Worm (Caenorhabditis elegans) whole organism, young adult: ENCODE results near the gene sbsp-1.
A peak's percentile ranks its signal among the peaks of the same experiment; 100 is the strongest.
"Not testable (repeated sequence)": the region's sequence is repeated elsewhere in the genome, so short reads cannot be mapped to it uniquely, and the experiment has no call there.

ENCODE experiments used
- B0336.3 ChIP-seq: fragments of 200-800 bp; sonication (Bioruptor generic); IDR thresholded peaks from 2 replicates; pipeline ENCODE4 v1.3.6; 2022; ENCODE audit warnings: missing genetic modification characterization, missing compliant biosample characterization
- F33H1.4 ChIP-seq: fragments of 200-800 bp; sonication (Bioruptor generic); IDR thresholded peaks from 2 replicates; pipeline ENCODE4 v1.3.6; 2022; ENCODE audit warnings: missing genetic modification reagents, missing genetic modification characterization, missing compliant biosample characterization
- F52B5.7 ChIP-seq: sonication (generic microtip); optimal IDR thresholded peaks from 2 replicates; lab custom pipeline; 2016; ENCODE audit warnings: mild to moderate bottlenecking, missing genetic modification characterization, missing compliant biosample characterization
- F57C9.4 ChIP-seq: sonication (generic microtip); optimal IDR thresholded peaks from 2 replicates; lab custom pipeline; 2017; ENCODE audit warnings: mild to moderate bottlenecking, missing genetic modification characterization, missing compliant biosample characterization
- T26A5.8 ChIP-seq: sonication (generic microtip); optimal IDR thresholded peaks from 2 replicates; lab custom pipeline; 2016; ENCODE audit warnings: missing genetic modification characterization, missing compliant biosample characterization
- Y95B8A.8 ChIP-seq: fragments of 200-800 bp; sonication (Bioruptor generic); IDR thresholded peaks from 2 replicates; pipeline ENCODE4 v1.3.6; 2022; ENCODE audit warnings: missing genetic modification reagents, missing genetic modification characterization, missing compliant biosample characterization
- atf-7 ChIP-seq: sonication (generic microtip); optimal IDR thresholded peaks from 2 replicates; lab custom pipeline; 2017; ENCODE audit warnings: mild to moderate bottlenecking, missing genetic modification characterization, missing compliant biosample characterization
- attf-6 ChIP-seq: fragments of 200-800 bp; sonication (Bioruptor generic); IDR thresholded peaks from 2 replicates; pipeline ENCODE4 v1.3.6; 2022; ENCODE audit warnings: missing genetic modification reagents, missing genetic modification characterization, missing compliant biosample characterization
- ccch-3 ChIP-seq: fragments of 200-800 bp; sonication (Bioruptor generic); optimal IDR thresholded peaks from 2 replicates; lab custom pipeline; 2018; ENCODE audit warnings: mild to moderate bottlenecking, missing genetic modification characterization, missing compliant biosample characterization
- cebp-1 ChIP-seq, 2 experiments: fragments of 200-800 bp in 1 of 2; sonication (Bioruptor generic) in 1 of 2; sonication (generic microtip) in 1 of 2; IDR thresholded peaks in 1 of 2; optimal IDR thresholded peaks in 1 of 2; 2 replicates each; pipeline versions ENCODE4 v1.3.6 to Lab custom; 2017 to 2022; ENCODE audit warnings: missing compliant biosample characterization in 2 of 2, missing genetic modification characterization in 2 of 2, mild to moderate bottlenecking in 1 of 2, missing genetic modification reagents in 1 of 2, moderate library complexity in 1 of 2
- ceh-58 ChIP-seq: fragments of 200-800 bp; sonication (Bioruptor generic); IDR thresholded peaks from 2 replicates; pipeline ENCODE4 v1.3.6; 2022; ENCODE audit warnings: missing genetic modification characterization, missing compliant biosample characterization
- dpl-1 ChIP-seq: fragments of 150-350 bp; optimal IDR thresholded peaks from 2 replicates; lab custom pipeline; 2014; ENCODE audit warnings: missing biosample characterization, missing genetic modification reagents, missing genetic modification characterization
- efl-1 ChIP-seq: fragments of 150-350 bp; optimal IDR thresholded peaks from 2 replicates; lab custom pipeline; 2014; ENCODE audit warnings: missing biosample characterization, missing genetic modification reagents, missing genetic modification characterization
- egl-18 ChIP-seq: fragments of 200-800 bp; sonication (Bioruptor generic); IDR thresholded peaks from 2 replicates; pipeline ENCODE4 v1.3.6; 2022; ENCODE audit warnings: missing genetic modification reagents, missing genetic modification characterization, missing compliant biosample characterization
- egl-44 ChIP-seq: fragments of 200-800 bp; sonication (Bioruptor generic); IDR thresholded peaks from 2 replicates; pipeline ENCODE4 v1.3.6; 2022; ENCODE audit warnings: missing genetic modification reagents, missing genetic modification characterization, missing compliant biosample characterization
- gei-17 ChIP-seq: fragments of 200-800 bp; sonication (Bioruptor generic); optimal IDR thresholded peaks from 2 replicates; lab custom pipeline; 2018; ENCODE audit warnings: mild to moderate bottlenecking, missing genetic modification characterization, missing compliant biosample characterization
- hmg-20 ChIP-seq: fragments of 200-800 bp; sonication (Bioruptor generic); IDR thresholded peaks from 2 replicates; pipeline ENCODE4 v1.3.6; 2022; ENCODE audit warnings: missing genetic modification reagents, missing genetic modification characterization, missing compliant biosample characterization
- hrde-1 ChIP-seq: sonication (generic microtip); optimal IDR thresholded peaks from 2 replicates; lab custom pipeline; 2016; ENCODE audit warnings: missing genetic modification characterization, mild to moderate bottlenecking, missing compliant biosample characterization, moderate library complexity, missing genotype, missing genetic modification reagents, borderline replicate concordance
- hsf-1 ChIP-seq: fragments of 200-800 bp; sonication (Bioruptor generic); IDR thresholded peaks from 2 replicates; pipeline ENCODE4 v1.3.6; 2022; ENCODE audit warnings: missing genetic modification reagents, missing genetic modification characterization, missing compliant biosample characterization
- lin-54 ChIP-seq: fragments of 200-800 bp; sonication (Bioruptor generic); optimal IDR thresholded peaks from 2 replicates; lab custom pipeline; 2018; ENCODE audit warnings: mild to moderate bottlenecking, missing genetic modification characterization, missing compliant biosample characterization
- lsl-1 ChIP-seq: fragments of 200-800 bp; sonication (Bioruptor generic); optimal IDR thresholded peaks from 2 replicates; lab custom pipeline; 2018; ENCODE audit warnings: mild to moderate bottlenecking, missing genetic modification characterization, moderate library complexity, missing compliant biosample characterization
- madf-3 ChIP-seq: fragments of 200-800 bp; sonication (Bioruptor generic); IDR thresholded peaks from 2 replicates; pipeline ENCODE4 v1.3.6; 2022; ENCODE audit warnings: missing genetic modification reagents, missing genetic modification characterization, missing compliant biosample characterization
- madf-6 ChIP-seq: fragments of 200-800 bp; sonication (Bioruptor generic); IDR thresholded peaks from 2 replicates; pipeline ENCODE4 v1.3.6; 2022; ENCODE audit warnings: missing genetic modification reagents, missing genetic modification characterization, missing compliant biosample characterization
- madf-8 ChIP-seq: fragments of 200-800 bp; sonication (Bioruptor generic); conservative IDR thresholded peaks from 2 replicates; pipeline ENCODE4 v1.3.6; 2022; ENCODE audit warnings: missing genetic modification reagents, missing genetic modification characterization, missing compliant biosample characterization
- nfyb-1 ChIP-seq: fragments of 200-800 bp; sonication (Bioruptor generic); IDR thresholded peaks from 2 replicates; pipeline ENCODE4 v1.3.6; 2022; ENCODE audit warnings: missing genetic modification reagents, missing genetic modification characterization, missing compliant biosample characterization
- nhr-179 ChIP-seq: sonication (generic microtip); optimal IDR thresholded peaks from 2 replicates; lab custom pipeline; 2016; ENCODE audit warnings: mild to moderate bottlenecking, missing genetic modification characterization, missing compliant biosample characterization
- pha-4 ChIP-seq: fragments of 150-350 bp; sonication (generic microtip); optimal IDR thresholded peaks from 2 replicates; lab custom pipeline; 2014; ENCODE audit warnings: missing biosample characterization, missing genetic modification reagents, missing genetic modification characterization
- repo-1 ChIP-seq: sonication (generic microtip); optimal IDR thresholded peaks from 2 replicates; lab custom pipeline; 2017; ENCODE audit warnings: mild to moderate bottlenecking, missing genetic modification characterization, missing compliant biosample characterization
- sea-2 ChIP-seq: fragments of 200-800 bp; sonication (Bioruptor generic); IDR thresholded peaks from 2 replicates; pipeline ENCODE4 v1.3.6; 2022; ENCODE audit warnings: missing genetic modification characterization, missing compliant biosample characterization
- snpc-1.1 ChIP-seq: sonication (generic microtip); optimal IDR thresholded peaks from 2 replicates; lab custom pipeline; 2017; ENCODE audit warnings: missing genetic modification characterization, mild to moderate bottlenecking, missing compliant biosample characterization, antibody characterized with exemption, moderate library complexity, missing genotype, missing genetic modification reagents; ENCODE audit not compliant: insufficient read depth
- snpc-1.3 ChIP-seq: sonication (generic microtip); optimal IDR thresholded peaks from 2 replicates; lab custom pipeline; 2017; ENCODE audit warnings: missing genetic modification characterization, mild to moderate bottlenecking, missing compliant biosample characterization, antibody characterized with exemption, moderate library complexity, missing genotype, missing genetic modification reagents; ENCODE audit not compliant: insufficient read depth
- snpc-3.4 ChIP-seq: sonication (generic microtip); optimal IDR thresholded peaks from 2 replicates; lab custom pipeline; 2017; ENCODE audit warnings: missing genetic modification characterization, mild to moderate bottlenecking, missing compliant biosample characterization, antibody characterized with exemption, moderate library complexity, missing genotype, missing genetic modification reagents
- snpc-4 ChIP-seq, 5 experiments: fragments of 150-350 bp in 1 of 5; sonication (generic microtip) in 4 of 5; optimal IDR thresholded peaks; 2 replicates each; lab custom pipeline; 2014 to 2018; ENCODE audit warnings: missing genetic modification characterization in 5 of 5, missing biosample characterization in 3 of 5, antibody characterized with exemption in 2 of 5, mild to moderate bottlenecking in 2 of 5, missing compliant biosample characterization in 2 of 5, missing genotype in 2 of 5, moderate library complexity in 2 of 5, missing genetic modification reagents in 1 of 5
- tlf-1 ChIP-seq: fragments of 200-800 bp; sonication (Bioruptor generic); optimal IDR thresholded peaks from 2 replicates; lab custom pipeline; 2018; ENCODE audit warnings: mild to moderate bottlenecking, missing genetic modification characterization, missing compliant biosample characterization
- unc-130 ChIP-seq: sonication (generic microtip); optimal IDR thresholded peaks from 2 replicates; lab custom pipeline; 2016; ENCODE audit warnings: missing genetic modification reagents, missing genetic modification characterization, missing compliant biosample characterization
- xnd-1 ChIP-seq: sonication (generic microtip); optimal IDR thresholded peaks from 2 replicates; lab custom pipeline; 2016; ENCODE audit warnings: missing genotype, missing genetic modification reagents, missing genetic modification characterization, missing compliant biosample characterization
- ztf-26 ChIP-seq: sonication (generic microtip); optimal IDR thresholded peaks from 2 replicates; lab custom pipeline; 2017; ENCODE audit warnings: missing genetic modification characterization, missing compliant biosample characterization
- ztf-28 ChIP-seq: fragments of 200-800 bp; sonication (Bioruptor generic); IDR thresholded peaks from 2 replicates; pipeline ENCODE4 v1.3.6; 2022; ENCODE audit warnings: missing genetic modification reagents, missing genetic modification characterization, missing compliant biosample characterization

Gene sbsp-1

ce11 chrIII:10802032-10802431, 30.7 kb upstream of the sbsp-1 start, which contains the start of gene K11D9.3:
K11D9.3 (minus strand) TSS chrIII:10802212.
- no peak for TF ChIP-seq ceh-58 (GFP tag; lab: Robert Waterston, UW)
- TF ChIP-seq T26A5.8 (tag; lab: Kevin White, UChicago), result no peak
- TF ChIP-seq repo-1, result no peak
- no peak for TF ChIP-seq snpc-3.4 (tag; lab: Kevin White, UChicago)
- TF ChIP-seq F57C9.4 (tag; lab: Kevin White, UChicago), result no peak

DNA sequence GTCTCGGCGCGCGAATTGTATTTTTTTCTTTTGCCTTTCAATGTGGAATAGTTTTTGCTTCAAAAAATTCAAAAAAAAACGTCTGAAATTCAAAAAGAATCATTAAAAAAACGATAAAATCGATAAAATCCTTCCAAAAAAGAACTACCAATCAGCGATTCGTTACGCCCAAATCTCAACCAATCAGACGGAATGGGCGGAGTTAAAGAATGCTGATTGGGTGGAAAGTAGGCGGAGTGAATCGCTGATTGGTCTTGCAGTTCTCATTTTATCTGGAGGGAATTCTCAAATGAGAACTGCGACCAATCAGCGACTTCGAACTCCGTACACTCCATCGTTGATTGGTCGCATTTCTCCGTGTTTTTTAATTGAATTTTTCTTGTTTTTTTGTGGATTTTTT, 27.6 kb upstream of the sbsp-1 start:
- TF ChIP-seq F33H1.4 (GFP tag; lab: Robert Waterston, UW), result no peak
- TF ChIP-seq madf-3 (GFP tag; lab: Robert Waterston, UW), result no peak
- no peak for TF ChIP-seq efl-1 (GFP tag; lab: Kevin White, UChicago)
- TF ChIP-seq gei-17 (GFP tag; lab: Kevin White, UChicago), result no peak
- no peak for TF ChIP-seq nhr-179 (tag; lab: Kevin White, UChicago)
- no peak for TF ChIP-seq unc-130 (GFP tag; lab: Kevin White, UChicago)
- TF ChIP-seq snpc-1.3 (tag; lab: Kevin White, UChicago), result no peak
- no peak for TF ChIP-seq F52B5.7 (tag; lab: Kevin White, UChicago)
- TF ChIP-seq egl-18 (GFP tag; lab: Robert Waterston, UW), result no peak
- no peak for TF ChIP-seq ztf-26 (tag; lab: Kevin White, UChicago)
- TF ChIP-seq atf-7, result no peak
- TF ChIP-seq pha-4, result no peak
- no peak for TF ChIP-seq hrde-1 (tag; lab: Kevin White, UChicago)

- not testable (repeated sequence) for TF ChIP-seq gei-17 (GFP tag; lab: Kevin White, UChicago); sea-2 (GFP tag; lab: Robert Waterston, UW); atf-7
- TF ChIP-seq, all 124 proteins: peak for 0; not testable (repeated sequence) for 124
These were observed 27.1 kb upstream of the sbsp-1 start, which contains the start of gene klp-7 for ce11 chrIII:10805625-10806024. klp-7 (plus strand) TSS chrIII:10805925.

DNA sequence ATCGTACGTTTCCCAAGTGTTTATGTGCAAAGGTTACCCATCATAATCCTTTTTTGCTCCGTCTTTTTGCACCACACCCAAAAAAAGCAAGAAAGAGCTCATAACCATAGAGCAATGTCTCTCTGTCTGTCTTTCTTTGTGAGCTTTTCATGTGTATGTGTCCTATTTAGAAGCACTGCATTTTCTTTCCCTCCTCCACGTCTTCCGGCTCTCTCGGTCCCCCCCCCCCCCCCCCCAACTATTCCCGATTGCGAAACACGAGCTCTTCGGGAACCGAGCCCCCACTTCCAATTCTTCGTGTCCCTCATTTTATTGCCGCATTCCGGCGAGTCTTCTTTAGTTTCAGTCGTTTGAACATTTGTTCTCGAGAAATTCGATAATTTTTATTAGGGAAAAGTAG, 25.9 kb upstream of the sbsp-1 start:
- TF ChIP-seq cebp-1 (GFP tag; IDR thresholded peaks at IDR 0.05; lab: Robert Waterston, UW) (peak; percentile 73; the same call in 1 of the 2 replicates), cebp-1 (tag; optimal IDR thresholded peaks at IDR 0.05; lab: Kevin White, UChicago) (peak; percentile 94), ztf-26 (tag; lab: Kevin White, UChicago) (no peak)
- TF ChIP-seq, all 124 proteins: peak for 1

- TF ChIP-seq attf-6 (GFP tag; lab: Robert Waterston, UW) (0 out of 2 replicates have a peak, but pooled peaks have one; percentile 43), snpc-1.1 (tag; lab: Kevin White, UChicago) (peak; percentile 38), madf-8 (GFP tag; lab: Robert Waterston, UW) (peak; percentile 98), F57C9.4 (tag; lab: Kevin White, UChicago) (no peak), hsf-1 (GFP tag; lab: Robert Waterston, UW) (peak; percentile 99), lin-54 (GFP tag; lab: Kevin White, UChicago) (peak; percentile 73), hrde-1 (tag; lab: Kevin White, UChicago) (peak; percentile 23), egl-44 (no peak), cebp-1 (GFP tag; IDR thresholded peaks at IDR 0.05; lab: Robert Waterston, UW) (no peak), cebp-1 (tag; optimal IDR thresholded peaks at IDR 0.05; lab: Kevin White, UChicago) (no peak), hmg-20 (GFP tag; lab: Robert Waterston, UW) (no peak), snpc-3.4 (tag; lab: Kevin White, UChicago) (peak; percentile 75), Y95B8A.8 (GFP tag; lab: Robert Waterston, UW) (peak; percentile 80; the same call in 1 of the 2 replicates), lsl-1 (GFP tag; lab: Kevin White, UChicago) (peak; percentile 75), F33H1.4 (GFP tag; lab: Robert Waterston, UW) (peak; percentile 85), F52B5.7 (tag; lab: Kevin White, UChicago) (no peak), ccch-3 (GFP tag; lab: Kevin White, UChicago) (no peak), dpl-1 (GFP tag; lab: Kevin White, UChicago) (peak; percentile 93), nfyb-1 (peak; percentile 59; the same call in 1 of the 2 replicates), xnd-1 (tag; lab: Kevin White, UChicago) (peak; percentile 97), madf-6 (GFP tag; lab: Robert Waterston, UW) (peak; percentile 99), tlf-1 (peak; percentile 89), snpc-4 (GFP tag; optimal IDR thresholded peaks at IDR 0.05; lab: Kevin White, UChicago) (no peak), snpc-4 (tag; optimal IDR thresholded peaks at IDR 0.05; lab: Kevin White, UChicago) (peak in 1 of 4 experiments; percentile 37), ztf-28 (GFP tag; lab: Robert Waterston, UW) (0 out of 2 replicates have a peak, but pooled peaks have one; percentile 51), B0336.3 (no peak)
These were observed 25.5 kb upstream of the sbsp-1 start for ce11 chrIII:10807236-10807635.
